Worm (Caenorhabditis elegans) whole organism, L3 larva: ENCODE results near the gene sre-27.

ENCODE experiments used
- R02D3.7 ChIP-seq: fragments of 150-350 bp; optimal IDR thresholded peaks from 2 replicates; lab custom pipeline; 2014; ENCODE audit warnings: missing biosample characterization, missing genetic modification characterization
- aly-2 ChIP-seq: fragments of 150-350 bp; optimal IDR thresholded peaks from 2 replicates; lab custom pipeline; 2014; ENCODE audit warnings: missing biosample characterization, missing genetic modification characterization
- ama-1 ChIP-seq: fragments of 150-350 bp; optimal IDR thresholded peaks from 2 replicates; lab custom pipeline; 2018
- ceh-16 ChIP-seq: sonication (generic microtip); optimal IDR thresholded peaks from 2 replicates; lab custom pipeline; 2017; ENCODE audit warnings: missing biosample characterization, missing genetic modification characterization
- ceh-28 ChIP-seq: fragments of 150-350 bp; optimal IDR thresholded peaks from 2 replicates; lab custom pipeline; 2014; ENCODE audit warnings: missing biosample characterization, missing genetic modification reagents, missing genetic modification characterization
- ceh-82 ChIP-seq: fragments of 150-350 bp; optimal IDR thresholded peaks from 2 replicates; lab custom pipeline; 2014; ENCODE audit warnings: missing biosample characterization, missing genetic modification characterization
- daf-12 ChIP-seq: fragments of 150-350 bp; optimal IDR thresholded peaks from 2 replicates; lab custom pipeline; 2014; ENCODE audit warnings: missing biosample characterization, missing genetic modification reagents, missing genetic modification characterization
- egl-5 ChIP-seq: fragments of 150-350 bp; optimal IDR thresholded peaks from 2 replicates; lab custom pipeline; 2017; ENCODE audit warnings: missing biosample characterization, missing genetic modification reagents, missing genetic modification characterization, inconsistent platforms
- elt-1 ChIP-seq: fragments of 150-350 bp; optimal IDR thresholded peaks from 2 replicates; lab custom pipeline; 2014; ENCODE audit warnings: missing biosample characterization, missing genetic modification characterization
- elt-2 ChIP-seq: sonication (generic microtip); optimal IDR thresholded peaks from 2 replicates; lab custom pipeline; 2016; ENCODE audit warnings: missing genetic modification reagents, mild to moderate bottlenecking, missing genetic modification characterization, missing compliant biosample characterization
- elt-3 ChIP-seq, 3 experiments: fragments of 150-350 bp in 1 of 3; sonication (generic microtip) in 2 of 3; optimal IDR thresholded peaks; 2 replicates in 2 of 3; 4 replicates in 1 of 3; lab custom pipeline; 2014 to 2017; ENCODE audit warnings: missing biosample characterization in 3 of 3, missing genetic modification characterization in 3 of 3
- eor-1 ChIP-seq, 2 experiments: fragments of 150-350 bp; optimal IDR thresholded peaks; 2 replicates each; lab custom pipeline; 2014 to 2018; ENCODE audit warnings: missing biosample characterization in 2 of 2, missing genetic modification characterization in 2 of 2
- fkh-10 ChIP-seq: sonication (generic microtip); optimal IDR thresholded peaks from 2 replicates; lab custom pipeline; 2017; ENCODE audit warnings: missing biosample characterization, missing genetic modification reagents, missing genetic modification characterization
- fkh-2 ChIP-seq: fragments of 150-350 bp; optimal IDR thresholded peaks from 2 replicates; lab custom pipeline; 2014; ENCODE audit warnings: missing biosample characterization, missing genetic modification reagents, missing genetic modification characterization
- fos-1 ChIP-seq: fragments of 150-350 bp; optimal IDR thresholded peaks from 2 replicates; lab custom pipeline; 2014; ENCODE audit warnings: missing biosample characterization, missing genetic modification characterization
- hmg-11 ChIP-seq: sonication (generic microtip); optimal IDR thresholded peaks from 2 replicates; lab custom pipeline; 2016; ENCODE audit warnings: missing genetic modification characterization, missing compliant biosample characterization
- jun-1 ChIP-seq: fragments of 150-350 bp; optimal IDR thresholded peaks from 2 replicates; lab custom pipeline; 2014; ENCODE audit warnings: missing biosample characterization, missing genetic modification reagents, missing genetic modification characterization
- lin-15B ChIP-seq: fragments of 150-350 bp; optimal IDR thresholded peaks from 2 replicates; lab custom pipeline; 2014; ENCODE audit warnings: missing biosample characterization, missing genetic modification characterization
- lin-39 ChIP-seq: fragments of 150-350 bp; optimal IDR thresholded peaks from 2 replicates; lab custom pipeline; 2018; ENCODE audit warnings: missing biosample characterization, missing genetic modification reagents, missing genetic modification characterization
- lsy-12 ChIP-seq: sonication (generic microtip); optimal IDR thresholded peaks from 2 replicates; lab custom pipeline; 2016; ENCODE audit warnings: mild to moderate bottlenecking, missing genetic modification characterization, missing compliant biosample characterization
- mml-1 ChIP-seq: fragments of 150-350 bp; sonication (generic microtip); optimal IDR thresholded peaks from 3 replicates; lab custom pipeline; 2014; ENCODE audit warnings: missing biosample characterization, missing genetic modification characterization
- nfya-1 ChIP-seq: sonication (generic microtip); optimal IDR thresholded peaks from 2 replicates; lab custom pipeline; 2017; ENCODE audit warnings: missing genetic modification characterization, mild to moderate bottlenecking, missing compliant biosample characterization, antibody characterized with exemption, moderate library complexity; ENCODE audit not compliant: insufficient read depth
- nhr-11 ChIP-seq: fragments of 150-350 bp; optimal IDR thresholded peaks from 2 replicates; lab custom pipeline; 2014; ENCODE audit warnings: missing biosample characterization, missing genetic modification characterization
- nhr-23 ChIP-seq: fragments of 150-350 bp; optimal IDR thresholded peaks from 2 replicates; lab custom pipeline; 2014; ENCODE audit warnings: missing biosample characterization, missing genetic modification reagents, missing genetic modification characterization
- nhr-237 ChIP-seq: fragments of 150-350 bp; optimal IDR thresholded peaks from 2 replicates; lab custom pipeline; 2014; ENCODE audit warnings: missing biosample characterization, missing genetic modification characterization
- nhr-25 ChIP-seq: sonication (generic microtip); optimal IDR thresholded peaks from 2 replicates; lab custom pipeline; 2017; ENCODE audit warnings: missing biosample characterization, missing genetic modification characterization
- nhr-43 ChIP-seq: sonication (generic microtip); optimal IDR thresholded peaks from 2 replicates; lab custom pipeline; 2016; ENCODE audit warnings: mild to moderate bottlenecking, missing genetic modification characterization, missing compliant biosample characterization; ENCODE audit not compliant: poor library complexity, severe bottlenecking
- nhr-67 ChIP-seq: fragments of 150-350 bp; optimal IDR thresholded peaks from 2 replicates; lab custom pipeline; 2014; ENCODE audit warnings: missing biosample characterization, missing genetic modification characterization
- nhr-76 ChIP-seq: fragments of 150-350 bp; sonication (generic microtip); optimal IDR thresholded peaks from 5 replicates; lab custom pipeline; 2014; ENCODE audit warnings: missing biosample characterization, missing genetic modification characterization
- nhr-77 ChIP-seq: fragments of 150-350 bp; optimal IDR thresholded peaks from 2 replicates; lab custom pipeline; 2014; ENCODE audit warnings: missing biosample characterization, missing genetic modification characterization
- pha-4 ChIP-seq: fragments of 150-350 bp; optimal IDR thresholded peaks from 2 replicates; lab custom pipeline; 2014; ENCODE audit warnings: missing biosample characterization, missing genetic modification reagents, missing genetic modification characterization
- pqm-1 ChIP-seq: fragments of 150-350 bp; optimal IDR thresholded peaks from 2 replicates; lab custom pipeline; 2017; ENCODE audit warnings: missing biosample characterization, missing genetic modification characterization, inconsistent platforms
- sea-2 ChIP-seq: fragments of 150-350 bp; sonication (generic microtip); optimal IDR thresholded peaks from 4 replicates; lab custom pipeline; 2014; ENCODE audit warnings: missing biosample characterization, missing genetic modification reagents, missing genetic modification characterization
- skn-1 ChIP-seq: fragments of 150-350 bp; optimal IDR thresholded peaks from 2 replicates; lab custom pipeline; 2014; ENCODE audit warnings: missing biosample characterization, missing genetic modification characterization
- snpc-4 ChIP-seq: fragments of 150-350 bp; optimal IDR thresholded peaks from 2 replicates; lab custom pipeline; 2014; ENCODE audit warnings: missing biosample characterization, missing genetic modification characterization
- tbx-2 ChIP-seq: sonication (generic microtip); optimal IDR thresholded peaks from 2 replicates; lab custom pipeline; 2016; ENCODE audit warnings: mild to moderate bottlenecking, missing genetic modification characterization, missing compliant biosample characterization
- unc-62 ChIP-seq: fragments of 150-350 bp; sonication (generic microtip); optimal IDR thresholded peaks from 4 replicates; lab custom pipeline; 2014; ENCODE audit warnings: missing biosample characterization, missing genetic modification reagents, missing genetic modification characterization
- zag-1 ChIP-seq: fragments of 150-350 bp; optimal IDR thresholded peaks from 2 replicates; lab custom pipeline; 2014; ENCODE audit warnings: missing biosample characterization, missing genetic modification characterization
- ztf-11 ChIP-seq: fragments of 150-350 bp; optimal IDR thresholded peaks from 2 replicates; lab custom pipeline; 2014; ENCODE audit warnings: missing biosample characterization, missing genetic modification characterization
- ztf-4 ChIP-seq: fragments of 150-350 bp; optimal IDR thresholded peaks from 2 replicates; lab custom pipeline; 2014; ENCODE audit warnings: missing biosample characterization, missing genetic modification characterization

sre-27 gene

DNA sequence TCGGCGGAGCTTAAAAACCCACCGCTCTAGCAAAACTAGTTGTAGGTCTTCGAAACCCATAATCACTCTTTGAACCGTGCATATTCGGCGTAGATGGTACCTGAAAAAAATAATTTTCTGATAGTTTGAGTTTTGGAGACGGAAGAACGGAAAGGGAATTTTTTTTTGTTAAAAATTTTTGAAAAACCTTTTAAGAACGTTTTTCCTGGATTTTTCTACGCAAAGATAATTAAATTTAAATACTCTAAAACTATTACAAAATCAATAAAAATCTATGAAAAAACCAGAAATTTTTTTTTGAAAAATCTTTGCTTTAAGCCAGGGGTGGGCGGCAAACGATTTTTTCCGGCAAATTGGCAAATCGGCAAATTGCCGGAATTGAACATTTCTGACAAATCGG is 38.0 kb downstream of the sre-27 start, which contains the start of gene marc-5:
TSS of gene marc-5 (minus strand) at position 101 of the 400 bp plus-strand sequence.
- TF ChIP-seq lin-15B (tag; lab: Kevin White, UChicago) (no peak), mml-1 (tag; lab: Kevin White, UChicago) (no peak), ztf-4 (tag; lab: Kevin White, UChicago) (no peak), skn-1 (tag; lab: Kevin White, UChicago) (no peak), pha-4 (tag; lab: Kevin White, UChicago) (no peak), nhr-76 (tag; lab: Kevin White, UChicago) (no peak), sea-2 (GFP tag; lab: Kevin White, UChicago) (no peak), elt-2 (tag; lab: Kevin White, UChicago) (no peak), ama-1 (lab: Kevin White, UChicago) (no peak), ceh-82 (tag; lab: Kevin White, UChicago) (no peak), ztf-11 (no peak), ceh-28 (tag; lab: Kevin White, UChicago) (no peak), elt-1 (tag; lab: Kevin White, UChicago) (no peak), eor-1 (tag; optimal IDR thresholded peaks at IDR 0.05; lab: Kevin White, UChicago) (no peak), egl-5 (tag; lab: Kevin White, UChicago) (no peak), snpc-4 (tag; lab: Kevin White, UChicago) (no peak), jun-1 (no peak), nhr-25 (tag; lab: Kevin White, UChicago) (no peak), nhr-67 (tag; lab: Kevin White, UChicago) (no peak), ceh-16 (tag; lab: Kevin White, UChicago) (no peak)
- TF ChIP-seq, all 47 proteins: peak for 0

DNA sequence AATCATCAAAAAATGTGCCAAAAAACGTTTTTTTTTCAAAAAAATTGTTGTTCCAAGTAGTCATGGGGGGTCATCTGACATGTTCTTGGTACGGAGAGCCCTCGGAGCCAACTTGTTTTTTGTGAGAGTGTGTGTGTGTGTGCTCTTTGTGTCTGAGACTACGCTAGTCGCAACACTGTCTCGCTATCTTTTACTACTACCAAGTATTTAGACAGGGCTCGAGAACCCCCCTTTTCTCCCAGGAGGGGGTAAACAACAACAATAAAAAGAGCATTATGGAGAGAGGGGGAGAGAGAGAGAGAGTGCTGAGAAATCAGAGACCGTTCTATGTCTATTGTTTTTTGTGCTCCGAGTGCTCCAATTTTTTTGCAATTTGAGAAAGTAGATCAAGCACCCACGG is 38.6 kb downstream of the sre-27 start:
- TF ChIP-seq egl-5 (tag; lab: Kevin White, UChicago) (peak; percentile 79), nhr-237 (no peak), hmg-11 (tag; lab: Kevin White, UChicago) (no peak), unc-62 (GFP tag; lab: Kevin White, UChicago) (no peak), elt-2 (tag; lab: Kevin White, UChicago) (no peak), snpc-4 (tag; lab: Kevin White, UChicago) (no peak), R02D3.7 (no peak), nfya-1 (tag; lab: Kevin White, UChicago) (peak; percentile 5), ceh-16 (tag; lab: Kevin White, UChicago) (no peak), nhr-76 (tag; lab: Kevin White, UChicago) (no peak), fkh-2 (tag; lab: Kevin White, UChicago) (no peak), nhr-23 (tag; lab: Kevin White, UChicago) (no peak), pha-4 (tag; lab: Kevin White, UChicago) (peak; percentile 77), nhr-25 (tag; lab: Kevin White, UChicago) (no peak), nhr-67 (tag; lab: Kevin White, UChicago) (no peak), nhr-43 (tag; lab: Kevin White, UChicago) (no peak), fos-1 (tag; lab: Kevin White, UChicago) (no peak), ceh-82 (tag; lab: Kevin White, UChicago) (no peak), lin-15B (tag; lab: Kevin White, UChicago) (no peak), eor-1 (tag; optimal IDR thresholded peaks at IDR 0.05; lab: Kevin White, UChicago) (no peak), jun-1 (no peak), daf-12 (tag; lab: Kevin White, UChicago) (no peak), tbx-2 (tag; lab: Kevin White, UChicago) (no peak), elt-3 (tag; optimal IDR thresholded peaks at IDR 0.05; lab: Kevin White, UChicago) (no peak), zag-1 (no peak), ceh-28 (tag; lab: Kevin White, UChicago) (no peak), sea-2 (GFP tag; lab: Kevin White, UChicago) (no peak), aly-2 (tag; lab: Kevin White, UChicago) (no peak), fkh-10 (GFP tag; lab: Kevin White, UChicago) (no peak), lsy-12 (tag; lab: Kevin White, UChicago) (no peak), nhr-11 (tag; lab: Kevin White, UChicago) (no peak), ztf-4 (tag; lab: Kevin White, UChicago) (no peak), pqm-1 (tag; lab: Kevin White, UChicago) (no peak), skn-1 (tag; lab: Kevin White, UChicago) (no peak), lin-39 (peak; percentile 52), nhr-77 (tag; lab: Kevin White, UChicago) (no peak)
